Fruit fly (Drosophila melanogaster) whole organism, embryonic: ENCODE results near the gene HINT1.

ENCODE experiments used
- Abd-B ChIP-seq: fragments of 200-800 bp; sonication (Bioruptor generic); optimal IDR thresholded peaks from 2 replicates; lab custom pipeline; 2018; ENCODE audit warnings: missing biosample characterization, mild to moderate bottlenecking, missing genetic modification characterization, moderate library complexity
- Aef1 ChIP-seq: fragments of 200-800 bp; sonication (Bioruptor generic); IDR thresholded peaks from 3 replicates; pipeline ENCODE4 v1.3.6; 2022; ENCODE audit warnings: missing biosample characterization, missing genetic modification characterization
- BtbVII ChIP-seq: fragments of 200-800 bp; sonication (Bioruptor generic); optimal IDR thresholded peaks from 3 replicates; lab custom pipeline; 2017; ENCODE audit warnings: missing biosample characterization, mild to moderate bottlenecking, missing genetic modification characterization
- CG10366 ChIP-seq: fragments of 200-800 bp; sonication (Bioruptor generic); IDR thresholded peaks from 2 replicates; pipeline ENCODE4 v1.3.6; 2022; ENCODE audit warnings: missing biosample characterization, missing genetic modification characterization
- CG10462 ChIP-seq: fragments of 200-800 bp; sonication (Bioruptor generic); optimal IDR thresholded peaks from 2 replicates; lab custom pipeline; 2016; ENCODE audit warnings: missing biosample characterization, missing genetic modification characterization
- CG11398 ChIP-seq: fragments of 200-800 bp; sonication (Bioruptor generic); optimal IDR thresholded peaks from 2 replicates; lab custom pipeline; 2016; ENCODE audit warnings: missing biosample characterization, missing genetic modification characterization
- CG14710 ChIP-seq: fragments of 200-800 bp; sonication (Bioruptor generic); optimal IDR thresholded peaks from 3 replicates; lab custom pipeline; 2019; ENCODE audit warnings: missing biosample characterization, mild to moderate bottlenecking, missing genetic modification characterization, moderate library complexity
- CG17361 ChIP-seq: fragments of 200-800 bp; sonication (Bioruptor generic); IDR thresholded peaks from 3 replicates; pipeline ENCODE4 v1.3.6; 2022; ENCODE audit warnings: missing biosample characterization, missing genetic modification characterization
- CG17568 ChIP-seq: fragments of 200-800 bp; sonication (Bioruptor generic); optimal IDR thresholded peaks from 2 replicates; lab custom pipeline; 2018; ENCODE audit warnings: missing biosample characterization, mild to moderate bottlenecking, missing genetic modification characterization, moderate library complexity
- CG18599 ChIP-seq: fragments of 200-800 bp; sonication (Bioruptor generic); optimal IDR thresholded peaks from 3 replicates; lab custom pipeline; 2017; ENCODE audit warnings: missing biosample characterization, missing genetic modification characterization, mild to moderate bottlenecking, moderate library complexity, missing genetic modification reagents
- CG18764 ChIP-seq: fragments of 200-800 bp; sonication (Bioruptor generic); optimal IDR thresholded peaks from 3 replicates; lab custom pipeline; 2016; ENCODE audit warnings: missing biosample characterization, missing genetic modification characterization
- CG2875 ChIP-seq: fragments of 200-800 bp; sonication (Bioruptor generic); optimal IDR thresholded peaks from 2 replicates; lab custom pipeline; 2017; ENCODE audit warnings: missing biosample characterization, mild to moderate bottlenecking, missing genetic modification characterization, missing genetic modification reagents
- CG30431 ChIP-seq: fragments of 200-800 bp; sonication (Bioruptor generic); optimal IDR thresholded peaks from 2 replicates; lab custom pipeline; 2017; ENCODE audit warnings: missing biosample characterization, missing genetic modification characterization
- CG31365 ChIP-seq: fragments of 200-800 bp; sonication (Bioruptor generic); optimal IDR thresholded peaks from 2 replicates; lab custom pipeline; 2018; ENCODE audit warnings: missing biosample characterization, mild to moderate bottlenecking, missing genetic modification characterization
- CG3838 ChIP-seq: fragments of 200-800 bp; sonication (Bioruptor generic); optimal IDR thresholded peaks from 3 replicates; lab custom pipeline; 2016; ENCODE audit warnings: missing biosample characterization, missing genetic modification characterization
- CG43689 ChIP-seq: fragments of 200-800 bp; sonication (Bioruptor generic); IDR thresholded peaks from 2 replicates; pipeline ENCODE4 v1.3.6; 2022; ENCODE audit warnings: missing biosample characterization, missing genetic modification characterization
- CG4854 ChIP-seq: fragments of 200-800 bp; sonication (Bioruptor generic); optimal IDR thresholded peaks from 2 replicates; lab custom pipeline; 2016; ENCODE audit warnings: missing biosample characterization, missing genetic modification characterization, inconsistent platforms
- CG7556 ChIP-seq: fragments of 200-800 bp; sonication (Bioruptor generic); optimal IDR thresholded peaks from 2 replicates; lab custom pipeline; 2017; ENCODE audit warnings: missing biosample characterization, mild to moderate bottlenecking, missing genetic modification characterization
- CG7963 ChIP-seq: fragments of 200-800 bp; sonication (Bioruptor generic); IDR thresholded peaks from 3 replicates; pipeline ENCODE4 v1.3.6; 2022; ENCODE audit warnings: missing biosample characterization, missing genetic modification characterization; ENCODE audit not compliant: partially characterized antibody
- CG9727 ChIP-seq: fragments of 200-800 bp; sonication (Bioruptor generic); optimal IDR thresholded peaks from 3 replicates; lab custom pipeline; 2017; ENCODE audit warnings: missing biosample characterization, mild to moderate bottlenecking, missing genetic modification characterization
- CG9932 ChIP-seq: fragments of 200-800 bp; sonication (Bioruptor generic); IDR thresholded peaks from 2 replicates; pipeline ENCODE4 v1.3.6; 2022; ENCODE audit warnings: missing biosample characterization, missing genetic modification characterization
- Dek ChIP-seq: fragments of 200-800 bp; sonication (Bioruptor generic); optimal IDR thresholded peaks from 3 replicates; lab custom pipeline; 2019; ENCODE audit warnings: missing biosample characterization, mild to moderate bottlenecking, missing genetic modification characterization, moderate library complexity
- E2f2 ChIP-seq: fragments of 200-800 bp; sonication (Bioruptor generic); IDR thresholded peaks from 2 replicates; pipeline ENCODE4 v1.3.6; 2022; ENCODE audit warnings: missing biosample characterization, missing genetic modification characterization
- Fer3 ChIP-seq: fragments of 200-800 bp; sonication (Bioruptor generic); optimal IDR thresholded peaks from 2 replicates; lab custom pipeline; 2018; ENCODE audit warnings: missing biosample characterization, mild to moderate bottlenecking, missing genetic modification characterization, moderate library complexity
- Jarid2 ChIP-seq: fragments of 200-800 bp; sonication (Bioruptor generic); optimal IDR thresholded peaks from 3 replicates; lab custom pipeline; 2017; ENCODE audit warnings: mild to moderate bottlenecking, missing biosample characterization, missing genetic modification reagents, missing genetic modification characterization
- MESR4 ChIP-seq: fragments of 200-800 bp; sonication (Bioruptor generic); optimal IDR thresholded peaks from 2 replicates; lab custom pipeline; 2018; ENCODE audit warnings: missing biosample characterization, mild to moderate bottlenecking, missing genetic modification characterization, moderate library complexity
- Myb ChIP-seq: fragments of 200-800 bp; sonication (Bioruptor generic); optimal IDR thresholded peaks from 2 replicates; lab custom pipeline; 2016; ENCODE audit warnings: missing biosample characterization, missing genetic modification characterization
- Optix ChIP-seq: fragments of 200-800 bp; sonication (Bioruptor generic); IDR thresholded peaks from 3 replicates; pipeline ENCODE4 v1.3.6; 2022; ENCODE audit warnings: missing biosample characterization, missing genetic modification characterization
- Side ChIP-seq: fragments of 200-800 bp; sonication (Bioruptor generic); optimal IDR thresholded peaks from 2 replicates; lab custom pipeline; 2016; ENCODE audit warnings: missing biosample characterization, missing genetic modification characterization
- Six4 ChIP-seq: fragments of 200-800 bp; sonication (Bioruptor generic); optimal IDR thresholded peaks from 2 replicates; lab custom pipeline; 2016; ENCODE audit warnings: missing biosample characterization, missing genetic modification characterization
- ash1 ChIP-seq: fragments of 200-800 bp; sonication (Bioruptor generic); optimal IDR thresholded peaks from 2 replicates; lab custom pipeline; 2018; ENCODE audit warnings: missing biosample characterization, mild to moderate bottlenecking, missing genetic modification characterization
- bbx ChIP-seq: fragments of 200-800 bp; sonication (Bioruptor generic); IDR thresholded peaks from 2 replicates; pipeline ENCODE4 v1.3.6; 2022; ENCODE audit warnings: missing biosample characterization, missing genetic modification characterization; ENCODE audit not compliant: partially characterized antibody
- bigmax ChIP-seq: fragments of 200-800 bp; sonication (Bioruptor generic); optimal IDR thresholded peaks from 2 replicates; lab custom pipeline; 2018; ENCODE audit warnings: missing biosample characterization, mild to moderate bottlenecking, missing genetic modification characterization
- br ChIP-seq: fragments of >200 bp; optimal IDR thresholded peaks from 2 replicates; lab custom pipeline; 2017
- btn ChIP-seq: fragments of 200-800 bp; sonication (Bioruptor generic); optimal IDR thresholded peaks from 2 replicates; lab custom pipeline; 2016; ENCODE audit warnings: missing biosample characterization, missing genetic modification characterization
- chif ChIP-seq, 2 experiments: fragments of 200-800 bp; sonication (Bioruptor generic); optimal IDR thresholded peaks; 3 replicates each; lab custom pipeline; 2016; ENCODE audit warnings: missing biosample characterization in 2 of 2, missing genetic modification characterization in 2 of 2
- da ChIP-seq: fragments of 200-800 bp; sonication (Bioruptor generic); optimal IDR thresholded peaks from 2 replicates; lab custom pipeline; 2016; ENCODE audit warnings: missing biosample characterization, missing genetic modification characterization
- fru ChIP-seq: fragments of >200 bp; optimal IDR thresholded peaks from 2 replicates; lab custom pipeline; 2017
- gro ChIP-seq: fragments of 200-800 bp; sonication (Bioruptor generic); optimal IDR thresholded peaks from 2 replicates; lab custom pipeline; 2016; ENCODE audit warnings: missing biosample characterization, missing genetic modification characterization
- gt ChIP-seq: fragments of 200-800 bp; sonication (Bioruptor generic); IDR thresholded peaks from 2 replicates; pipeline ENCODE4 v1.3.6; 2022; ENCODE audit warnings: missing biosample characterization, missing genetic modification characterization
- hb ChIP-seq: fragments of 200-800 bp; sonication (Bioruptor generic); IDR thresholded peaks from 3 replicates; pipeline ENCODE4 v1.3.6; 2022; ENCODE audit warnings: missing biosample characterization, missing genetic modification characterization; ENCODE audit not compliant: partially characterized antibody
- jumu ChIP-seq: fragments of 200-800 bp; sonication (Bioruptor generic); optimal IDR thresholded peaks from 3 replicates; lab custom pipeline; 2016; ENCODE audit warnings: missing biosample characterization, missing genetic modification characterization
- mam ChIP-seq: fragments of 200-800 bp; sonication (Bioruptor generic); optimal IDR thresholded peaks from 3 replicates; lab custom pipeline; 2016; ENCODE audit warnings: missing biosample characterization, missing genetic modification characterization
- ranshi ChIP-seq: fragments of 200-800 bp; sonication (Bioruptor generic); IDR thresholded peaks from 2 replicates; pipeline ENCODE4 v1.3.6; 2022; ENCODE audit warnings: missing biosample characterization, missing genetic modification characterization
- rib ChIP-seq: fragments of 200-800 bp; sonication (Bioruptor generic); IDR thresholded peaks from 2 replicates; pipeline ENCODE4 v1.3.6; 2022; ENCODE audit warnings: missing biosample characterization, missing genetic modification characterization
- scrt ChIP-seq: fragments of 200-800 bp; sonication (Bioruptor generic); optimal IDR thresholded peaks from 2 replicates; lab custom pipeline; 2018; ENCODE audit warnings: missing biosample characterization, mild to moderate bottlenecking, missing genetic modification characterization, moderate library complexity
- stc ChIP-seq: fragments of 200-800 bp; sonication (Bioruptor generic); IDR thresholded peaks from 2 replicates; pipeline ENCODE4 v1.3.6; 2022; ENCODE audit warnings: missing biosample characterization, missing genetic modification characterization
- stwl ChIP-seq: fragments of 200-800 bp; sonication (Bioruptor generic); optimal IDR thresholded peaks from 3 replicates; lab custom pipeline; 2018; ENCODE audit warnings: missing biosample characterization, mild to moderate bottlenecking, missing genetic modification characterization, moderate library complexity
- vvl ChIP-seq: fragments of 200-800 bp; sonication (Bioruptor generic); IDR thresholded peaks from 2 replicates; pipeline ENCODE4 v1.3.6; 2022; ENCODE audit warnings: missing biosample characterization, missing genetic modification characterization
- wek ChIP-seq: fragments of 200-800 bp; sonication (Bioruptor generic); optimal IDR thresholded peaks from 3 replicates; lab custom pipeline; 2018; ENCODE audit warnings: missing biosample characterization, mild to moderate bottlenecking, missing genetic modification characterization, moderate library complexity
- yki ChIP-seq: fragments of >200 bp; optimal IDR thresholded peaks from 3 replicates; lab custom pipeline; 2018

HINT1 gene

DNA sequence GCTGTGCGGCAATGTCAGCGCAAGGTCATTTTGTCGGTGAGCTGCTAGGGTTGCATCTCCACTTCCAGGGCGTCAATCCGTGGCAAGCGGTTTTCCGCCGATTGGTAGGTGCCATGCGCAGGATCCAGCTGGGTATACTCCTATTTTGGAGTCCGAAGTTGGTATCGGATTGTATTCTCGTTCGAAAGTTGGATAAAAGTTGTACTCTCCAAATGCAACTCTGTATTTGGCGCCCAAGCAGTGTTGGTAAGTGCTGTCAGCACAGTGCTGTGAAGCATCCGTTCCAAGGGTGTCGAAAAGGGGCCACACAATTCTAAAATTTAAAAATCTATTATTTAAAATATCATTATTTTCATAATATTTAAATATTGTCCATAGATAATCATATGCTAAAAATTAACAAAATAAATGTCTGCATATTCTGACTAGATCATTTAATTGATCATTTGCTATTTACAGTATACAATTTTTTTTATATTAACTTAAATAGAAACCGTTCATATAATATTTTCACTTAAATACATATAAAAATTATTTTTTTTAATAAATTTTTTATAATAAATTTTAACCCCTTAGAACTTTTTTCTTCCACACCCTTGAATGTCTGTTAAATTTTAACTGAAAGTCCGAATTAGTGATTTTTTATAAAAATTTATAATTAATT, 21.3 kb upstream of the HINT1 start (continued):
- peak; percentile 83 for TF ChIP-seq CG9727 (GFP tag; lab: Kevin White, UChicago)
- TF ChIP-seq ash1 (GFP tag; lab: Kevin White, UChicago) = peak; percentile 82
- no peak for TF ChIP-seq br (lab: Kevin White, UChicago)
- TF ChIP-seq CG43689 = peak; percentile 49; the same call in 1 of the 2 replicates
- TF ChIP-seq BtbVII (GFP tag; lab: Kevin White, UChicago) = peak; percentile 81
- TF ChIP-seq Fer3 = peak; percentile 85
- TF ChIP-seq wek (GFP tag; lab: Kevin White, UChicago) = peak; percentile 61
- peak; percentile 53 for TF ChIP-seq bigmax (GFP tag; lab: Kevin White, UChicago)
- TF ChIP-seq Jarid2 = peak; percentile 45
- no peak for TF ChIP-seq CG17568 (GFP tag; lab: Kevin White, UChicago)
- TF ChIP-seq rib (GFP tag; lab: Robert Waterston, UW) = peak; percentile 82
- TF ChIP-seq jumu (GFP tag; lab: Kevin White, UChicago) = peak; percentile 80
- no peak for TF ChIP-seq CG3838 (GFP tag; lab: Kevin White, UChicago)
- peak; percentile 49 for TF ChIP-seq btn (GFP tag; lab: Kevin White, UChicago)
- peak; percentile 79 for TF ChIP-seq Myb (GFP tag; lab: Kevin White, UChicago)
- TF ChIP-seq Side (GFP tag; lab: Kevin White, UChicago) = peak; percentile 84
- peak; percentile 79 for TF ChIP-seq Aef1
- no peak for TF ChIP-seq yki (lab: Kevin White, UChicago)
- TF ChIP-seq ranshi (GFP tag; lab: Robert Waterston, UW) = peak; percentile 83
- peak; percentile 79 for TF ChIP-seq CG18764
- TF ChIP-seq vvl = peak; percentile 91
- TF ChIP-seq fru (lab: Kevin White, UChicago) = no peak
- TF ChIP-seq CG31365 (tag; lab: Kevin White, UChicago) = peak; percentile 60
- peak; percentile 80 for TF ChIP-seq Optix (GFP tag; lab: Robert Waterston, UW)
- TF ChIP-seq bbx (GFP tag; lab: Robert Waterston, UW) = peak; percentile 45
- peak; percentile 90 for TF ChIP-seq MESR4
- TF ChIP-seq CG4854 (GFP tag; lab: Kevin White, UChicago) = peak; percentile 78
- peak; percentile 93 for TF ChIP-seq E2f2 (GFP tag; lab: Robert Waterston, UW)
- TF ChIP-seq scrt (GFP tag; lab: Kevin White, UChicago) = no peak
- peak; percentile 78; the same call in 1 of the 2 replicates for TF ChIP-seq stc (GFP tag; lab: Robert Waterston, UW)
- TF ChIP-seq gt (GFP tag; lab: Robert Waterston, UW) = peak; percentile 63; the same call in 1 of the 2 replicates
- peak; percentile 70 for TF ChIP-seq CG10462 (GFP tag; lab: Kevin White, UChicago)
- TF ChIP-seq Six4 (GFP tag; lab: Kevin White, UChicago) = peak; percentile 66
- peak; percentile 87 for TF ChIP-seq Dek (tag; lab: Kevin White, UChicago)
- TF ChIP-seq CG14710 = peak; percentile 80
- TF ChIP-seq CG10366 = peak; percentile 81
- peak; percentile 92 for TF ChIP-seq CG18599 (GFP tag; lab: Kevin White, UChicago)
- peak; percentile 83 for TF ChIP-seq CG30431 (GFP tag; lab: Kevin White, UChicago)
- peak; percentile 77 for TF ChIP-seq CG7556 (GFP tag; lab: Kevin White, UChicago)
- no peak; the same call in 2 of the 3 replicates for TF ChIP-seq CG17361
- TF ChIP-seq stwl (tag; lab: Kevin White, UChicago) = peak; percentile 94
- peak; percentile 89 for TF ChIP-seq gro (GFP tag; lab: Kevin White, UChicago)
- no peak for TF ChIP-seq da (GFP tag; lab: Kevin White, UChicago)
- TF ChIP-seq hb (GFP tag; lab: Robert Waterston, UW) = no peak
- no peak for TF ChIP-seq CG2875
- peak; percentile 72 to 74 for TF ChIP-seq chif (GFP tag; optimal IDR thresholded peaks at IDR 0.05; lab: Kevin White, UChicago)
- TF ChIP-seq CG11398 (GFP tag; lab: Kevin White, UChicago) = peak; percentile 73
- TF ChIP-seq CG9932 (GFP tag; lab: Robert Waterston, UW) = peak; percentile 96
- peak; percentile 79 for TF ChIP-seq Abd-B (GFP tag; lab: Kevin White, UChicago)
- peak; percentile 90 for TF ChIP-seq mam (GFP tag; lab: Kevin White, UChicago)
- peak; percentile 35; the same call in 1 of the 3 replicates for TF ChIP-seq CG7963
